Fruit fly (Drosophila melanogaster): Measurements from ENCODE around the gene mthl15.

mthl15 gene

DNA sequence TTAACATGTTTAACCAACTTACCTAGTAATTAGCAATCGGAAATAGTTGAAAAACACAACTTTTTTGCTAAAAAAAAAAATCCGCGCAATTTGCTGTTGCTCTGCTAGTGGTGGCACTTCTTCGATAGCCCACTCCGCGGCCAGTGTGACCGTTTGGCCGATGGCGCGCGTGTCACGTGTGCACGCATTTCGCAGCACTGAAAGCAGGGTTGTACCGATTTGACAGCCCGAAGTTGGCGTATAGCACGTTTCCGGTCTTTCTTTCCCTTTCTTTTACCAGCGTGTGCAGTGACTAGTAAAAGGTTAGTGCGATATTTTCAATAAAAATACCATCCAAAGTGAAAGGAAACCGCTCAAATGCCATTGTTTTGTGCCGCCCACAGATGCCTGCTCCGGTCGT, 37.3 kb downstream of the mthl15 start, which contains the start of the genes Ripalpha and RpL7 (continued):
- TF ChIP-seq CG18619 (GFP tag; optimal IDR thresholded peaks at IDR 0.05) (peak; percentile 99), caup (GFP tag; optimal IDR thresholded peaks at IDR 0.05; ENCODE audit: severe bottlenecking) (peak; percentile 99), ind (GFP tag; optimal IDR thresholded peaks at IDR 0.05) (peak; percentile 94), CG11093 (GFP tag; IDR thresholded peaks at IDR 0.05) (peak; percentile 72), Hr51 (GFP tag; optimal IDR thresholded peaks at IDR 0.05) (peak; percentile 88 to 99), CG18262 (tag; optimal IDR thresholded peaks at IDR 0.05) (peak; percentile 84), CG9817 (tag; optimal IDR thresholded peaks at IDR 0.05) (peak; percentile 97), exex (tag; optimal IDR thresholded peaks at IDR 0.05) (peak; percentile 78), her (GFP tag; optimal IDR thresholded peaks at IDR 0.05) (peak; percentile 97), hbn (GFP tag; IDR thresholded peaks at IDR 0.05; ENCODE audit: partially characterized antibody) (peak; percentile 81), CG3163 (GFP tag; optimal IDR thresholded peaks at IDR 0.05) (peak; percentile 92), CG17328 (GFP tag; IDR thresholded peaks at IDR 0.05) (peak; percentile 98), CG8290 (GFP tag; optimal IDR thresholded peaks at IDR 0.05) (peak; percentile 96), CG8290 (tag; optimal IDR thresholded peaks at IDR 0.05) (peak; percentile 95 to 99), Hand (GFP tag; optimal IDR thresholded peaks at IDR 0.05) (peak; percentile 93), CG32767 (GFP tag; IDR thresholded peaks at IDR 0.05) (peak; percentile 77), tx (GFP tag; optimal IDR thresholded peaks at IDR 0.05) (peak; percentile 96), CG1529 (GFP tag; optimal IDR thresholded peaks at IDR 0.05) (peak; percentile 95), seq (GFP tag; IDR thresholded peaks at IDR 0.05) (peak; percentile 91), slou (GFP tag; optimal IDR thresholded peaks at IDR 0.05) (peak; percentile 96), Dbx (GFP tag; IDR thresholded peaks at IDR 0.05) (peak; percentile 99), ATbp (GFP tag; optimal IDR thresholded peaks at IDR 0.05) (peak; percentile 98), CG4360 (GFP tag; IDR thresholded peaks at IDR 0.05) (peak; percentile 74), Myb (GFP tag; optimal IDR thresholded peaks at IDR 0.05) (peak; percentile 93), CG30431 (GFP tag; optimal IDR thresholded peaks at IDR 0.05) (peak; percentile 97), CG7928 (GFP tag; optimal IDR thresholded peaks at IDR 0.05) (peak; percentile 82), z (GFP tag; IDR thresholded peaks at IDR 0.05) (peak; percentile 75; the same call in 2 of the 3 replicates), sima (GFP tag; optimal IDR thresholded peaks at IDR 0.05) (peak; percentile 96), MTF-1 (GFP tag; optimal IDR thresholded peaks at IDR 0.05; ENCODE audit: borderline replicate concordance) (peak; percentile 98), CG6765 (GFP tag; optimal IDR thresholded peaks at IDR 0.05) (peak; percentile 100), CG1647 (GFP tag; optimal IDR thresholded peaks at IDR 0.05) (peak; percentile 98), CG10274 (GFP tag; optimal IDR thresholded peaks at IDR 0.05) (peak; percentile 95), Ada2b (GFP tag; IDR thresholded peaks at IDR 0.05) (peak; percentile 86), ERR (GFP tag; optimal IDR thresholded peaks at IDR 0.05) (peak; percentile 97), toy (GFP tag; IDR thresholded peaks at IDR 0.05) (no peak; the same call in 1 of the 2 replicates), Asciz (GFP tag; optimal IDR thresholded peaks at IDR 0.05) (peak; percentile 96), CG17612 (GFP tag; IDR thresholded peaks at IDR 0.05) (peak; percentile 94), dati (GFP tag; IDR thresholded peaks at IDR 0.05) (peak; percentile 96), prd (optimal IDR thresholded peaks at IDR 0.05) (no peak), prd (GFP tag; IDR thresholded peaks at IDR 0.05) (peak; percentile 91), CG4820 (GFP tag; optimal IDR thresholded peaks at IDR 0.05) (peak; percentile 94), CG30403 (GFP tag; optimal IDR thresholded peaks at IDR 0.05) (peak; percentile 96), CG30020 (tag; optimal IDR thresholded peaks at IDR 0.05) (peak; percentile 78), Dad (GFP tag; optimal IDR thresholded peaks at IDR 0.05) (peak; percentile 99), CG15601 (tag; optimal IDR thresholded peaks at IDR 0.05) (peak; percentile 95), Med (GFP tag) (peak; percentile 100), bsh (GFP tag; optimal IDR thresholded peaks at IDR 0.05) (peak in 1 of 2 experiments; percentile 93), CG12071 (GFP tag; optimal IDR thresholded peaks at IDR 0.05) (peak; percentile 98), hkb (optimal IDR thresholded peaks at IDR 0.05) (peak; percentile 50), hkb (GFP tag; IDR thresholded peaks at IDR 0.05) (peak; percentile 95), Dek (tag; optimal IDR thresholded peaks at IDR 0.05) (peak; percentile 95), Mrtf (GFP tag; IDR thresholded peaks at IDR 0.05) (peak; percentile 92)

Data from whole organism, embryonic.